Worm (Caenorhabditis elegans) whole organism, L2 larva: ENCODE data around the gene K09F6.6.

ENCODE experiments used
- C34F6.9 ChIP-seq: fragments of 150-350 bp; optimal IDR thresholded peaks from 2 replicates; lab custom pipeline; 2014; ENCODE audit warnings: missing biosample characterization, missing genetic modification characterization
- ama-1 ChIP-seq: fragments of 150-350 bp; optimal IDR thresholded peaks from 2 replicates; lab custom pipeline; 2018; ENCODE audit warnings: inconsistent platforms
- dmd-4 ChIP-seq: sonication (generic microtip); optimal IDR thresholded peaks from 2 replicates; lab custom pipeline; 2017; ENCODE audit warnings: missing biosample characterization, missing genetic modification characterization
- lin-39 ChIP-seq: fragments of 150-350 bp; optimal IDR thresholded peaks from 2 replicates; lab custom pipeline; 2014; ENCODE audit warnings: missing biosample characterization, missing genetic modification reagents, missing genetic modification characterization
- sem-4 ChIP-seq: fragments of 150-350 bp; optimal IDR thresholded peaks from 2 replicates; lab custom pipeline; 2014; ENCODE audit warnings: missing biosample characterization, missing genetic modification reagents, missing genetic modification characterization
- snpc-4 ChIP-seq: fragments of 150-350 bp; optimal IDR thresholded peaks from 2 replicates; lab custom pipeline; 2014; ENCODE audit warnings: missing biosample characterization, missing genetic modification characterization
- unc-62 ChIP-seq: fragments of 150-350 bp; optimal IDR thresholded peaks from 2 replicates; lab custom pipeline; 2014; ENCODE audit warnings: missing biosample characterization, missing genetic modification reagents, missing genetic modification characterization

DNA sequence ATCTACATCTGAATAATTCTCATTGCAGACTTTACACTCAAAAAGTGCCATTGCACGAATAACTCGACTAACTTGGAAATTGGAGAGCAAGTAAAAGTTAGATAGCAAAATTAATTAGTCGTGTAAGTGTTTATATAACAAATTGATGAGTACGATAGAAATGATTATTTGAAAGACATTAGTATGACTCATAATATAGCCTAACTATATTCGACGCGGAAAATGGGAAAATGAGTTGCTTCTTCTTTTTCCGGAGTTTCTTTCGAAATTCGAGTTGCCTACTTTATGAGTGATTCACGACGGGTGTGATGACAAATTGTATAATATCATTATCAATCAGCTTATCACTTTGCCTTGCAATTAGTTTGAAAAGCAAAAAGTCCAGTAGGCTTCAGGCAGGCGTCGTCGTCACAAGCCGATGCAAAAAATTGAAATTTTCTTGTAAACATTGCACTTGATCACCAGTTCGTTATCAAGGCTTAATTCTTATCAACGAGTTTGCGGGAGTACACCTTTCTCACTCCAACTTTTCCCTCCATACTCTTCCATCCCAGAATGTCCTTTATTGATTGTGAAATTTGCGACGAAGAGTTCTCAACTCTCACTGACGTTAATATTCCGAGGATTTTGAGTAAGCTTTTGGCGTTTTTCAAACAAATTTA is 43.9 kb upstream of the K09F6.6 start, which contains the start of the genes ZK1240.6 and ZK1240.2:
- TF ChIP-seq ama-1 (no peak), snpc-4 (tag; lab: Kevin White, UChicago) (no peak), C34F6.9 (no peak), unc-62 (GFP tag; lab: Kevin White, UChicago) (no peak), dmd-4 (tag; lab: Kevin White, UChicago) (no peak), sem-4 (tag; lab: Kevin White, UChicago) (no peak), lin-39 (no peak)
